Worm (Caenorhabditis elegans) whole organism, mixed stage, embryonic: ENCODE measurements around the gene ptr-1.

ENCODE experiments used
- M03D4.4 ChIP-seq: sonication (generic microtip); optimal IDR thresholded peaks from 2 replicates; lab custom pipeline; 2017; ENCODE audit warnings: mild to moderate bottlenecking, missing genetic modification characterization, missing compliant biosample characterization
- bed-3 ChIP-seq: fragments of 200-800 bp; sonication (Bioruptor generic); optimal IDR thresholded peaks from 3 replicates; lab custom pipeline; 2018; ENCODE audit warnings: mild to moderate bottlenecking, missing genetic modification characterization, moderate library complexity, missing compliant biosample characterization
- blmp-1 ChIP-seq: fragments of 150-350 bp; optimal IDR thresholded peaks from 2 replicates; lab custom pipeline; 2014; ENCODE audit warnings: missing biosample characterization, missing genetic modification characterization
- ceh-39 ChIP-seq: fragments of 150-350 bp; optimal IDR thresholded peaks from 2 replicates; lab custom pipeline; 2014; ENCODE audit warnings: missing biosample characterization, missing genetic modification characterization
- ceh-83 ChIP-seq: fragments of 200-800 bp; sonication (Bioruptor generic); optimal IDR thresholded peaks from 2 replicates; lab custom pipeline; 2018; ENCODE audit warnings: mild to moderate bottlenecking, missing genetic modification characterization, missing compliant biosample characterization
- ces-1 ChIP-seq: fragments of 150-350 bp; optimal IDR thresholded peaks from 2 replicates; lab custom pipeline; 2014; ENCODE audit warnings: missing biosample characterization, missing genetic modification reagents, missing genetic modification characterization
- drap-1 ChIP-seq: fragments of 200-800 bp; sonication (Bioruptor generic); optimal IDR thresholded peaks from 3 replicates; lab custom pipeline; 2018; ENCODE audit warnings: mild to moderate bottlenecking, missing genetic modification characterization, missing compliant biosample characterization
- ham-2 ChIP-seq: fragments of 200-800 bp; sonication (Bioruptor generic); optimal IDR thresholded peaks from 2 replicates; lab custom pipeline; 2018; ENCODE audit warnings: mild to moderate bottlenecking, missing genetic modification characterization, missing compliant biosample characterization
- hlh-1 ChIP-seq: fragments of 150-350 bp; optimal IDR thresholded peaks from 2 replicates; lab custom pipeline; 2014; ENCODE audit warnings: missing biosample characterization, missing genetic modification reagents, missing genetic modification characterization
- lin-13 ChIP-seq: fragments of 150-350 bp; optimal IDR thresholded peaks from 2 replicates; lab custom pipeline; 2014; ENCODE audit warnings: missing biosample characterization, missing genetic modification characterization
- lin-32 ChIP-seq: fragments of 200-800 bp; sonication (Bioruptor generic); optimal IDR thresholded peaks from 2 replicates; lab custom pipeline; 2018; ENCODE audit warnings: mild to moderate bottlenecking, missing genetic modification characterization, missing compliant biosample characterization
- lsy-2 ChIP-seq: fragments of 150-350 bp; optimal IDR thresholded peaks from 2 replicates; lab custom pipeline; 2014; ENCODE audit warnings: missing biosample characterization, missing genetic modification characterization
- mab-5 ChIP-seq: fragments of 150-350 bp; optimal IDR thresholded peaks from 2 replicates; lab custom pipeline; 2014; ENCODE audit warnings: missing biosample characterization, missing genetic modification characterization
- mep-1 ChIP-seq: fragments of 150-350 bp; optimal IDR thresholded peaks from 2 replicates; lab custom pipeline; 2017; ENCODE audit warnings: missing biosample characterization, missing genetic modification reagents, missing genetic modification characterization, inconsistent platforms
- nhr-12 ChIP-seq: fragments of 150-350 bp; optimal IDR thresholded peaks from 2 replicates; lab custom pipeline; 2014; ENCODE audit warnings: missing biosample characterization, missing genetic modification characterization
- nhr-2 ChIP-seq: fragments of 150-350 bp; optimal IDR thresholded peaks from 2 replicates; lab custom pipeline; 2014; ENCODE audit warnings: missing biosample characterization, missing genetic modification characterization
- nhr-237 ChIP-seq: fragments of 150-350 bp; optimal IDR thresholded peaks from 2 replicates; lab custom pipeline; 2014; ENCODE audit warnings: missing biosample characterization, missing genetic modification characterization
- nhr-28 ChIP-seq: fragments of 150-350 bp; optimal IDR thresholded peaks from 2 replicates; lab custom pipeline; 2014; ENCODE audit warnings: missing biosample characterization, missing genetic modification characterization
- nhr-76 ChIP-seq: sonication (generic microtip); optimal IDR thresholded peaks from 2 replicates; lab custom pipeline; 2017; ENCODE audit warnings: missing biosample characterization, missing genetic modification characterization
- pha-4 ChIP-seq: fragments of 150-350 bp; optimal IDR thresholded peaks from 2 replicates; lab custom pipeline; 2018; ENCODE audit warnings: missing biosample characterization, missing genetic modification reagents, missing genetic modification characterization
- sem-2 ChIP-seq: fragments of 200-800 bp; sonication (Bioruptor generic); optimal IDR thresholded peaks from 2 replicates; lab custom pipeline; 2018; ENCODE audit warnings: mild to moderate bottlenecking, missing genetic modification characterization, missing compliant biosample characterization
- snpc-4 ChIP-seq: fragments of 150-350 bp; optimal IDR thresholded peaks from 2 replicates; lab custom pipeline; 2014; ENCODE audit warnings: missing biosample characterization, missing genetic modification characterization
- sptf-1 ChIP-seq: sonication (generic microtip); optimal IDR thresholded peaks from 2 replicates; lab custom pipeline; 2017; ENCODE audit warnings: mild to moderate bottlenecking, missing genetic modification characterization, moderate library complexity, missing compliant biosample characterization
- tbx-8 ChIP-seq: fragments of 200-800 bp; sonication (Bioruptor generic); optimal IDR thresholded peaks from 2 replicates; lab custom pipeline; 2018; ENCODE audit warnings: mild to moderate bottlenecking, missing genetic modification characterization, moderate library complexity, missing compliant biosample characterization
- unc-120 ChIP-seq: sonication (generic microtip); optimal IDR thresholded peaks from 2 replicates; lab custom pipeline; 2017; ENCODE audit warnings: missing genetic modification characterization, missing compliant biosample characterization; ENCODE audit not compliant: poor library complexity, severe bottlenecking
- unc-39 ChIP-seq: fragments of 150-350 bp; optimal IDR thresholded peaks from 2 replicates; lab custom pipeline; 2014; ENCODE audit warnings: missing biosample characterization, missing genetic modification characterization
- zip-8 ChIP-seq: fragments of 150-350 bp; optimal IDR thresholded peaks from 2 replicates; lab custom pipeline; 2014; ENCODE audit warnings: missing biosample characterization, missing genetic modification characterization

ptr-1 gene

ce11 chrV:9181669-9182250, at the start of gene ptr-1:
Gene ptr-1 (minus strand): TSS chrV:9181719.
- TF ChIP-seq ham-2 (GFP tag; lab: Kevin White, UChicago) (peak; percentile 13), M03D4.4 (no peak), blmp-1 (tag; lab: Kevin White, UChicago) (peak; percentile 32)

ce11 chrV:9225675-9226144, 44.2 kb upstream of the ptr-1 start, which contains the start of gene F07C3.2:
Gene F07C3.2 (plus strand): TSS chrV:9226094.
- TF ChIP-seq ces-1 (GFP tag; lab: Kevin White, UChicago): peak; percentile 51
- no peak for TF ChIP-seq M03D4.4

- TF ChIP-seq drap-1 (GFP tag; lab: Kevin White, UChicago) (no peak), lin-13 (tag; lab: Kevin White, UChicago) (no peak), nhr-28 (tag; lab: Kevin White, UChicago) (no peak), hlh-1 (no peak), snpc-4 (no peak), sptf-1 (tag; lab: Kevin White, UChicago) (no peak), ham-2 (GFP tag; lab: Kevin White, UChicago) (no peak), nhr-2 (no peak), zip-8 (no peak), mab-5 (tag; lab: Kevin White, UChicago) (no peak), ceh-39 (no peak), nhr-76 (tag; lab: Kevin White, UChicago) (no peak), ceh-83 (no peak), sem-2 (GFP tag; lab: Kevin White, UChicago) (no peak), nhr-12 (no peak), unc-120 (tag; lab: Kevin White, UChicago) (no peak), unc-39 (no peak)
Measured at ce11 chrV:9224981-9225380, 43.5 kb upstream of the ptr-1 start.

ce11 chrV:9224377-9224776, 42.9 kb upstream of the ptr-1 start:
- no peak for TF ChIP-seq bed-3 (GFP tag; lab: Kevin White, UChicago)

ce11 chrV:9222819-9223218, 41.3 kb upstream of the ptr-1 start:
- no peak for TF ChIP-seq nhr-2
- no peak for TF ChIP-seq snpc-4
- no peak for TF ChIP-seq lin-13 (tag; lab: Kevin White, UChicago)
- no peak for TF ChIP-seq drap-1 (GFP tag; lab: Kevin White, UChicago)
- no peak for TF ChIP-seq mep-1 (tag; lab: Kevin White, UChicago)
- TF ChIP-seq ceh-83: no peak
- TF ChIP-seq ces-1 (GFP tag; lab: Kevin White, UChicago): no peak
- TF ChIP-seq unc-120 (tag; lab: Kevin White, UChicago): no peak
- no peak for TF ChIP-seq lin-32 (GFP tag; lab: Kevin White, UChicago)
- no peak for TF ChIP-seq hlh-1
- TF ChIP-seq nhr-12: no peak
- no peak for TF ChIP-seq blmp-1 (tag; lab: Kevin White, UChicago)
- no peak for TF ChIP-seq nhr-237 (tag; lab: Kevin White, UChicago)
- TF ChIP-seq, all 35 proteins: peak for 0

ce11 chrV:9221566-9221965, 40.0 kb upstream of the ptr-1 start, which contains the start of gene grd-6:
Gene grd-6 (plus strand): TSS chrV:9221866.
- TF ChIP-seq mab-5 (tag; lab: Kevin White, UChicago) (no peak), zip-8 (peak; percentile 44), M03D4.4 (no peak)

ce11 chrV:9220444-9220843, 38.9 kb upstream of the ptr-1 start:
- no peak for TF ChIP-seq nhr-12
- TF ChIP-seq nhr-237 (tag; lab: Kevin White, UChicago): peak; percentile 28
- TF ChIP-seq lsy-2 (tag; lab: Kevin White, UChicago): peak; percentile 30
- TF ChIP-seq bed-3 (GFP tag; lab: Kevin White, UChicago): no peak
- peak; percentile 20 for TF ChIP-seq pha-4 (tag; lab: Kevin White, UChicago)
- peak; percentile 80 for TF ChIP-seq ces-1 (GFP tag; lab: Kevin White, UChicago)
- TF ChIP-seq tbx-8 (GFP tag; lab: Kevin White, UChicago): no peak
- TF ChIP-seq sptf-1 (tag; lab: Kevin White, UChicago): no peak
- peak; percentile 66 for TF ChIP-seq mep-1 (tag; lab: Kevin White, UChicago)
